Worm (Caenorhabditis elegans): Measurements from ENCODE around the gene mrpl-22.

mrpl-22 gene

DNA sequence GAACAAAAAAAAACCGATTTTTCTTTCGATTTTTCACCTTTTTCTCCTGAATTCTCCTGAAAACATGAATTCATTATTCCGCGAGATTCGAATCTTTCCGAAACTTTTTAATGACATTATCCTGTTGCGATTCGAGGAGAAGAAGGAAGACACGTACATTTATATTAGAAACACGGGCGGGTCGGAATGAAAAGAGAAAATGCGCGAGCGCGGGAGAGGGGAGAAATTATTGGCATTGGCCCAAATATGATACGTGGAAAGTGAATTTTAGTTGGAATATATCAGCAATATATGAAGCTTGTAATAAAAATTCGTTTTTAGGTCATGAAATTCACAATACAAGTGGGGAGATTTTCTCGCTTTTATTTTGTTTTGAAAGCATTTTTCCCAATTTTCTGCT is 38.2 kb downstream of the mrpl-22 start:
- no peak for TF ChIP-seq unc-55 (GFP tag; optimal IDR thresholded peaks at IDR 0.05)
- no peak for TF ChIP-seq sma-3 (GFP tag; optimal IDR thresholded peaks at IDR 0.05)
- no peak for TF ChIP-seq nhr-10 (tag; optimal IDR thresholded peaks at IDR 0.05)
- TF ChIP-seq dmd-4 (tag; optimal IDR thresholded peaks at IDR 0.05): no peak
- no peak for TF ChIP-seq fos-1 (tag; optimal IDR thresholded peaks at IDR 0.05)
- no peak for TF ChIP-seq elt-3 (tag; optimal IDR thresholded peaks at IDR 0.05)
- no peak for TF ChIP-seq nhr-25 (tag; optimal IDR thresholded peaks at IDR 0.05)
- TF ChIP-seq unc-62 (GFP tag; optimal IDR thresholded peaks at IDR 0.05): no peak
- TF ChIP-seq nhr-6 (tag; optimal IDR thresholded peaks at IDR 0.05): no peak
- TF ChIP-seq mbf-1 (tag; optimal IDR thresholded peaks at IDR 0.05): no peak
- TF ChIP-seq lin-39 (tag; optimal IDR thresholded peaks at IDR 0.05): no peak
- no peak for TF ChIP-seq lsy-2 (tag; optimal IDR thresholded peaks at IDR 0.05)
- TF ChIP-seq ceh-16 (tag; optimal IDR thresholded peaks at IDR 0.05): no peak
- no peak for TF ChIP-seq nhr-21 (tag; optimal IDR thresholded peaks at IDR 0.05)
- TF ChIP-seq unc-39 (tag; optimal IDR thresholded peaks at IDR 0.05): no peak

DNA sequence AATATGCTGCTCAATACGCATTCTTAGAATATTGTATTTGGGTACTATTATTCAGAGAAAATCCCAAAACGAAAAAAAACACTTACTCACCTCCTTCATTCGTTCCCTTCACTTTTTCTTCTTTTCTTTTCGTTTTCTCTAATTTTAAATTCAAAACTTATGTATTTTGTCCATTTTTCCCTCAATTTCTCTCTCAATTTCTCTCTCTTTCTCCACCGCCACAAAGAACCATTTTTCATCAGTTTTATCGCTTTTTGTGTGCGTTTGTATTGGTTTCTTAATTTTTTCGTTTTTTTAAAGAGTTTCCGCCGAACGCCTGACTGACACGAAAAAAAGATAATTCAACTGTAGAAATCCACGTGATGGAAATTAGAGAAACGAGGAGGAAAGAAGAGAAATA is 39.5 kb downstream of the mrpl-22 start, which contains the start of gene cnt-2:
Gene cnt-2, plus strand, starts transcription at position 301 of the 400 bp plus-strand sequence.
- TF ChIP-seq sma-3 (GFP tag; optimal IDR thresholded peaks at IDR 0.05): no peak
- no peak for TF ChIP-seq lin-39 (tag; optimal IDR thresholded peaks at IDR 0.05)
- no peak for TF ChIP-seq nhr-25 (tag; optimal IDR thresholded peaks at IDR 0.05)
- no peak for TF ChIP-seq nhr-237 (tag; optimal IDR thresholded peaks at IDR 0.05)
- no peak for TF ChIP-seq peb-1 (tag; optimal IDR thresholded peaks at IDR 0.05)
- TF ChIP-seq elt-3 (tag; optimal IDR thresholded peaks at IDR 0.05): no peak
- no peak for TF ChIP-seq gmeb-1 (tag; optimal IDR thresholded peaks at IDR 0.05)
- TF ChIP-seq ZK546.5 (tag; optimal IDR thresholded peaks at IDR 0.05): no peak
- TF ChIP-seq aly-2 (tag; optimal IDR thresholded peaks at IDR 0.05): no peak
- no peak for TF ChIP-seq unc-62 (GFP tag; optimal IDR thresholded peaks at IDR 0.05)
- TF ChIP-seq nhr-21 (tag; optimal IDR thresholded peaks at IDR 0.05): no peak
- TF ChIP-seq ztf-4 (tag; optimal IDR thresholded peaks at IDR 0.05): no peak
- no peak for TF ChIP-seq elt-1 (tag; optimal IDR thresholded peaks at IDR 0.05)
- no peak for TF ChIP-seq snpc-4 (tag; optimal IDR thresholded peaks at IDR 0.05)
- no peak for TF ChIP-seq ceh-16 (tag; optimal IDR thresholded peaks at IDR 0.05)
- TF ChIP-seq unc-55 (GFP tag; optimal IDR thresholded peaks at IDR 0.05): no peak

DNA sequence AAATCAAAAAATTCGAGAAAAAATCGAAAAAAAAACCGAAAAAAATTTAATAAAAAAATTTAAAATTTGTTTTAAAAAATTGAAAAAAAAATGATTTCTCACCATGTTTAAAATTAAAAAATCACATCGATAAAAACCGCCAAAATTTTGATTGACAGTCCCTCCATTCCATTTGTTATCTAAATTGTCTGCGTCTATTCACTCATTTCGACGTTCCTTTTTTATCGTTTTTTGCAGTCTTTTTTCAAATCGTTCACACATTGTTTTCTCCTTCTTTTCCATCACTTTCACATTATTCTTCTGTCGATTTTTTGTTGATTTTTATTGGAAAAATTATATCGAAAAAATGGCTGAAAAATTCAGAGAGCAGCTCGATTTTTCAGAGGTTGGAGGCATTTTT is 40.8 kb downstream of the mrpl-22 start:
- TF ChIP-seq sem-4 (tag; optimal IDR thresholded peaks at IDR 0.05): no peak
- TF ChIP-seq mdl-1 (tag; optimal IDR thresholded peaks at IDR 0.05): no peak
- no peak for TF ChIP-seq fos-1 (tag; optimal IDR thresholded peaks at IDR 0.05)
- no peak for TF ChIP-seq lin-11 (tag; optimal IDR thresholded peaks at IDR 0.05)
- TF ChIP-seq lin-13 (GFP tag; optimal IDR thresholded peaks at IDR 0.05): no peak
- TF ChIP-seq F13H6.1 (tag; optimal IDR thresholded peaks at IDR 0.05): no peak
- no peak for TF ChIP-seq unc-39 (tag; optimal IDR thresholded peaks at IDR 0.05)
- no peak for TF ChIP-seq nhr-21 (tag; optimal IDR thresholded peaks at IDR 0.05)
- no peak for TF ChIP-seq Y55F3AM.14 (GFP tag; optimal IDR thresholded peaks at IDR 0.05)
- TF ChIP-seq zag-1 (tag; optimal IDR thresholded peaks at IDR 0.05): no peak
- no peak for TF ChIP-seq nhr-12 (tag; optimal IDR thresholded peaks at IDR 0.05)
- no peak for TF ChIP-seq C34F6.9 (tag; optimal IDR thresholded peaks at IDR 0.05)
- no peak for TF ChIP-seq dmd-4 (tag; optimal IDR thresholded peaks at IDR 0.05)
- TF ChIP-seq nhr-6 (tag; optimal IDR thresholded peaks at IDR 0.05): no peak
- TF ChIP-seq ZK546.5 (tag; optimal IDR thresholded peaks at IDR 0.05): no peak
- no peak for TF ChIP-seq snpc-4 (tag; optimal IDR thresholded peaks at IDR 0.05)
- TF ChIP-seq skn-1 (tag; optimal IDR thresholded peaks at IDR 0.05): no peak

DNA sequence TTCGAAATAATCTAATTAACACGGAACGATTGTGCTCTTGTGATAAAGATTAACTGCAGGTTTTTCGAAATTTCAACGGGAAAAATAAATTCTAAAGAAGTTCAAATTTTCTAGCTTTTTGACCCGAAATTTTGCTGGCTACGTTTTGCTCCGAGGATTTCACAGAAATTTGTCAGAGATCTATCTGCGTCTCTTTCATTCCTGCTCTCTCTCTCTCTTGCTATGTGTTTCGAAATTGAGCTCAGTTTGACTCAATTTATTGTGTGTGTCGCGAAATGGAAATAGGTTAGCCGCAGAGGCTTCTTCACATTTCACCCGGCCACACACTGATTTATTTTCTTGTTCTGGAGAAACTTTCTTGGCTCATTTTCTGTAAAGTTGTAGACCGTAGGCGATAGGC is 42.4 kb downstream of the mrpl-22 start:
- no peak for TF ChIP-seq nhr-77 (tag; optimal IDR thresholded peaks at IDR 0.05)
- TF ChIP-seq sma-3 (GFP tag; optimal IDR thresholded peaks at IDR 0.05): no peak
- TF ChIP-seq unc-39 (tag; optimal IDR thresholded peaks at IDR 0.05): no peak
- no peak for TF ChIP-seq ztf-4 (tag; optimal IDR thresholded peaks at IDR 0.05)
- no peak for TF ChIP-seq crh-2 (tag; optimal IDR thresholded peaks at IDR 0.05)
- TF ChIP-seq nhr-129 (tag; optimal IDR thresholded peaks at IDR 0.05): no peak
- TF ChIP-seq nhr-25 (tag; optimal IDR thresholded peaks at IDR 0.05): no peak
- no peak for TF ChIP-seq unc-55 (GFP tag; optimal IDR thresholded peaks at IDR 0.05)
- TF ChIP-seq egl-27 (tag; optimal IDR thresholded peaks at IDR 0.05): no peak
- TF ChIP-seq aly-2 (tag; optimal IDR thresholded peaks at IDR 0.05): no peak
- TF ChIP-seq nhr-23 (tag; optimal IDR thresholded peaks at IDR 0.05): no peak
- TF ChIP-seq nhr-10 (tag; optimal IDR thresholded peaks at IDR 0.05): no peak
- no peak for TF ChIP-seq nhr-6 (tag; optimal IDR thresholded peaks at IDR 0.05)
- TF ChIP-seq snpc-4 (tag; optimal IDR thresholded peaks at IDR 0.05): no peak
- no peak for TF ChIP-seq F13H6.1 (tag; optimal IDR thresholded peaks at IDR 0.05)
- no peak for TF ChIP-seq elt-1 (tag; optimal IDR thresholded peaks at IDR 0.05)
